In genomic region chrII:12805765-12806384, ce11 we compare ENCODE assay signal across 2 worm cellular contexts.
A peak's percentile ranks its signal among the peaks of the same experiment; 100 is the strongest.
TF ChIP-seq lines count a peak whose summit lies in the region.

No protein-coding gene starts in this region.

TF ChIP-seq in whole organism, L1 larva, 84 proteins besides CTCF, POLR2A, EP300 and RAD21 (continued from another document):
- TF ChIP-seq ceh-90 (tag; optimal IDR thresholded peaks at IDR 0.05; lab: Kevin White, UChicago), result no peak
- TF ChIP-seq ceh-63 (GFP tag; optimal IDR thresholded peaks at IDR 0.05; lab: Kevin White, UChicago), result no peak
- TF ChIP-seq nhr-19 (GFP tag; conservative IDR thresholded peaks at IDR 0.05; lab: Robert Waterston, UW), result peak; percentile 90
- peak in 2 of 3 experiments; percentile 4 to 30 for TF ChIP-seq ceh-82 (tag; optimal IDR thresholded peaks at IDR 0.05; lab: Kevin White, UChicago)
- no peak for TF ChIP-seq nhr-237 (tag; optimal IDR thresholded peaks at IDR 0.05; lab: Kevin White, UChicago)
- TF ChIP-seq zip-4 (GFP tag; optimal IDR thresholded peaks at IDR 0.05; lab: Kevin White, UChicago), result no peak
- TF ChIP-seq grh-1 (GFP tag; IDR thresholded peaks at IDR 0.05; lab: Robert Waterston, UW), result no peak
- TF ChIP-seq lir-3 (tag; optimal IDR thresholded peaks at IDR 0.05; lab: Kevin White, UChicago; ENCODE audit: poor library complexity), result no peak
- peak; percentile 33 for TF ChIP-seq tbx-2 (tag; optimal IDR thresholded peaks at IDR 0.05; lab: Kevin White, UChicago)
- TF ChIP-seq fkh-10 (GFP tag; optimal IDR thresholded peaks at IDR 0.05; lab: Kevin White, UChicago), result no peak
- TF ChIP-seq ztf-11 (tag; optimal IDR thresholded peaks at IDR 0.05; lab: Kevin White, UChicago), result peak in 1 of 2 experiments; percentile 2
- TF ChIP-seq snu-23 (GFP tag; optimal IDR thresholded peaks at IDR 0.05; lab: Kevin White, UChicago), result peak; percentile 41
- no peak for TF ChIP-seq pax-3 (tag; optimal IDR thresholded peaks at IDR 0.05; lab: Kevin White, UChicago)
- no peak for TF ChIP-seq ets-5 (GFP tag; IDR thresholded peaks at IDR 0.05; lab: Robert Waterston, UW)
- no peak for TF ChIP-seq aly-2 (tag; optimal IDR thresholded peaks at IDR 0.05; lab: Kevin White, UChicago)
- TF ChIP-seq jun-1 (tag; optimal IDR thresholded peaks at IDR 0.05; lab: Kevin White, UChicago), result no peak
- TF ChIP-seq alr-1 (tag; optimal IDR thresholded peaks at IDR 0.05; lab: Kevin White, UChicago; ENCODE audit: borderline replicate concordance), result no peak
- TF ChIP-seq F16B12.6 (tag; optimal IDR thresholded peaks at IDR 0.05; lab: Kevin White, UChicago), result no peak
- TF ChIP-seq skn-1 (tag; optimal IDR thresholded peaks at IDR 0.05; lab: Kevin White, UChicago), result peak; percentile 16
- peak; percentile 35 for TF ChIP-seq egl-13 (tag; optimal IDR thresholded peaks at IDR 0.05; lab: Kevin White, UChicago)
- no peak for TF ChIP-seq nhr-90 (tag; optimal IDR thresholded peaks at IDR 0.05; lab: Kevin White, UChicago; ENCODE audit: poor library complexity)
- no peak for TF ChIP-seq unc-130 (tag; optimal IDR thresholded peaks at IDR 0.05; lab: Kevin White, UChicago)
- no peak for TF ChIP-seq Y116A8C.19 (tag; optimal IDR thresholded peaks at IDR 0.05; lab: Kevin White, UChicago; ENCODE audit: borderline replicate concordance)
- no peak for TF ChIP-seq mab-9 (GFP tag; IDR thresholded peaks at IDR 0.05; lab: Robert Waterston, UW)
- no peak for TF ChIP-seq dsc-1 (tag; optimal IDR thresholded peaks at IDR 0.05; lab: Kevin White, UChicago)
- no peak for TF ChIP-seq elt-3 (tag; optimal IDR thresholded peaks at IDR 0.05; lab: Kevin White, UChicago)
- TF ChIP-seq nhr-84 (tag; optimal IDR thresholded peaks at IDR 0.05; lab: Kevin White, UChicago), result no peak
- TF ChIP-seq hpl-2 (GFP tag; optimal IDR thresholded peaks at IDR 0.05; lab: Kevin White, UChicago), result no peak
- TF ChIP-seq ceh-8 (GFP tag; optimal IDR thresholded peaks at IDR 0.05; lab: Kevin White, UChicago), result no peak
- no peak for TF ChIP-seq tlp-1 (tag; optimal IDR thresholded peaks at IDR 0.05; lab: Kevin White, UChicago)
- no peak for TF ChIP-seq unc-30 (tag; optimal IDR thresholded peaks at IDR 0.05; lab: Kevin White, UChicago)
- TF ChIP-seq nhr-20 (tag; optimal IDR thresholded peaks at IDR 0.05; lab: Kevin White, UChicago), result peak; percentile 4
- no peak for TF ChIP-seq fos-1 (tag; optimal IDR thresholded peaks at IDR 0.05; lab: Kevin White, UChicago)
- no peak for TF ChIP-seq unc-62 (GFP tag; optimal IDR thresholded peaks at IDR 0.05; lab: Kevin White, UChicago)
- peak; percentile 59 for TF ChIP-seq fkh-8 (tag; optimal IDR thresholded peaks at IDR 0.05; lab: Kevin White, UChicago)
- TF ChIP-seq mef-2 (tag; optimal IDR thresholded peaks at IDR 0.05; lab: Kevin White, UChicago), result no peak
- TF ChIP-seq nhr-71 (tag; optimal IDR thresholded peaks at IDR 0.05; lab: Kevin White, UChicago), result peak; percentile 51
- peak in 1 of 2 experiments; percentile 59 for TF ChIP-seq lin-35 (GFP tag; optimal IDR thresholded peaks at IDR 0.05; lab: Kevin White, UChicago)
- peak; percentile 36 for TF ChIP-seq mep-1 (tag; optimal IDR thresholded peaks at IDR 0.05; lab: Kevin White, UChicago)
- no peak for TF ChIP-seq blmp-1 (tag; optimal IDR thresholded peaks at IDR 0.05; lab: Kevin White, UChicago)
- no peak for TF ChIP-seq nhr-11 (tag; optimal IDR thresholded peaks at IDR 0.05; lab: Kevin White, UChicago)
- no peak for TF ChIP-seq fkh-4 (tag; optimal IDR thresholded peaks at IDR 0.05; lab: Kevin White, UChicago; ENCODE audit: borderline replicate concordance)
- no peak for TF ChIP-seq C04F5.9 (tag; optimal IDR thresholded peaks at IDR 0.05; lab: Kevin White, UChicago)
- peak; percentile 60 for TF ChIP-seq unc-86 (tag; optimal IDR thresholded peaks at IDR 0.05; lab: Kevin White, UChicago)
- TF ChIP-seq sptf-1 (tag; optimal IDR thresholded peaks at IDR 0.05; lab: Kevin White, UChicago), result no peak

TF ChIP-seq in whole organism, L4 larva, 104 proteins besides CTCF, POLR2A, EP300 and RAD21 (continued from another document):
- TF ChIP-seq nhr-6 (tag; optimal IDR thresholded peaks at IDR 0.05; lab: Kevin White, UChicago) (no peak), ama-1 (optimal IDR thresholded peaks at IDR 0.05; lab: Kevin White, UChicago) (no peak), ceh-28 (tag; optimal IDR thresholded peaks at IDR 0.05; lab: Kevin White, UChicago) (no peak), ceh-44 (GFP tag; IDR thresholded peaks at IDR 0.05; lab: Robert Waterston, UW) (no peak), daf-19 (GFP tag; conservative IDR thresholded peaks at IDR 0.05; lab: Robert Waterston, UW) (no peak), Y105C5A.15 (GFP tag; IDR thresholded peaks at IDR 0.05; lab: Robert Waterston, UW) (no peak), ztf-11 (tag; optimal IDR thresholded peaks at IDR 0.05; lab: Kevin White, UChicago) (no peak), F10B5.3 (tag; optimal IDR thresholded peaks at IDR 0.05; lab: Kevin White, UChicago) (no peak), nhr-48 (tag; optimal IDR thresholded peaks at IDR 0.05; lab: Kevin White, UChicago) (no peak), T20F7.1 (GFP tag; optimal IDR thresholded peaks at IDR 0.05; lab: Kevin White, UChicago) (no peak), tra-1 (GFP tag; IDR thresholded peaks at IDR 0.05; lab: Robert Waterston, UW) (no peak), pqm-1 (tag; optimal IDR thresholded peaks at IDR 0.05; lab: Kevin White, UChicago) (no peak), skn-1 (tag; optimal IDR thresholded peaks at IDR 0.05; lab: Kevin White, UChicago) (no peak), madf-5 (GFP tag; IDR thresholded peaks at IDR 0.05; lab: Robert Waterston, UW) (no peak), daf-16 (GFP tag; optimal IDR thresholded peaks at IDR 0.05; lab: Kevin White, UChicago) (no peak), daf-16 (tag; optimal IDR thresholded peaks at IDR 0.05; lab: Kevin White, UChicago) (no peak), zfp-3 (GFP tag; conservative IDR thresholded peaks at IDR 0.05; lab: Robert Waterston, UW) (no peak), mxl-2 (GFP tag; conservative IDR thresholded peaks at IDR 0.05; lab: Robert Waterston, UW) (no peak), lin-39 (tag; optimal IDR thresholded peaks at IDR 0.05; lab: Kevin White, UChicago) (no peak), daf-8 (GFP tag; IDR thresholded peaks at IDR 0.05; lab: Robert Waterston, UW) (no peak), set-16 (GFP tag; IDR thresholded peaks at IDR 0.05; lab: Robert Waterston, UW) (peak; percentile 72), nhr-25 (tag; optimal IDR thresholded peaks at IDR 0.05; lab: Kevin White, UChicago; ENCODE audit: borderline replicate concordance, insufficient read depth) (no peak), mxl-3 (GFP tag; optimal IDR thresholded peaks at IDR 0.05; lab: Kevin White, UChicago) (no peak), spr-3 (GFP tag; optimal IDR thresholded peaks at IDR 0.05; lab: Kevin White, UChicago) (no peak), daf-12 (tag; optimal IDR thresholded peaks at IDR 0.05; lab: Kevin White, UChicago) (no peak), F49E8.2 (tag; optimal IDR thresholded peaks at IDR 0.05; lab: Kevin White, UChicago; ENCODE audit: borderline replicate concordance) (no peak), hlh-11 (tag; optimal IDR thresholded peaks at IDR 0.05; lab: Kevin White, UChicago) (peak; percentile 62), ceh-62 (tag; optimal IDR thresholded peaks at IDR 0.05; lab: Kevin White, UChicago) (no peak), unc-39 (tag; optimal IDR thresholded peaks at IDR 0.05; lab: Kevin White, UChicago) (no peak), fos-1 (tag; optimal IDR thresholded peaks at IDR 0.05; lab: Kevin White, UChicago) (no peak), hlh-30 (tag; optimal IDR thresholded peaks at IDR 0.05; lab: Kevin White, UChicago; ENCODE audit: insufficient read depth) (peak; percentile 47), nhr-111 (GFP tag; optimal IDR thresholded peaks at IDR 0.05; lab: Kevin White, UChicago) (no peak), zip-2 (tag; optimal IDR thresholded peaks at IDR 0.05; lab: Kevin White, UChicago) (peak; percentile 52), nhr-42 (GFP tag; IDR thresholded peaks at IDR 0.05; lab: Robert Waterston, UW) (no peak), lin-38 (GFP tag; IDR thresholded peaks at IDR 0.05; lab: Robert Waterston, UW) (peak; percentile 47), egl-27 (tag; optimal IDR thresholded peaks at IDR 0.05; lab: Kevin White, UChicago) (no peak), nhr-11 (tag; optimal IDR thresholded peaks at IDR 0.05; lab: Kevin White, UChicago) (peak; percentile 15), aha-1 (tag; lab: Kevin White, UChicago) (peak; percentile 58), T26A8.4 (GFP tag; IDR thresholded peaks at IDR 0.05; lab: Robert Waterston, UW) (no peak), jun-1 (tag; optimal IDR thresholded peaks at IDR 0.05; lab: Kevin White, UChicago) (no peak), rbr-2 (tag; optimal IDR thresholded peaks at IDR 0.05; lab: Kevin White, UChicago) (peak; percentile 53), dve-1 (tag; optimal IDR thresholded peaks at IDR 0.05; lab: Kevin White, UChicago; ENCODE audit: insufficient read depth) (peak; percentile 5), madf-9 (GFP tag; conservative IDR thresholded peaks at IDR 0.05; lab: Robert Waterston, UW) (no peak), Y48G9A.11 (GFP tag; IDR thresholded peaks at IDR 0.05; lab: Robert Waterston, UW) (no peak), pha-4 (GFP tag; IDR thresholded peaks at IDR 0.05; lab: Robert Waterston, UW) (no peak; the same call in 1 of the 2 replicates), pha-4 (tag; optimal IDR thresholded peaks at IDR 0.05; lab: Kevin White, UChicago) (no peak), attf-4 (tag; optimal IDR thresholded peaks at IDR 0.05; lab: Kevin White, UChicago) (no peak), lim-7 (GFP tag; IDR thresholded peaks at IDR 0.05; lab: Robert Waterston, UW) (no peak), php-3 (GFP tag; IDR thresholded peaks at IDR 0.05; lab: Robert Waterston, UW) (no peak), egl-43 (GFP tag; IDR thresholded peaks at IDR 0.05; lab: Robert Waterston, UW) (peak; percentile 69; the same call in 1 of the 2 replicates), F37D6.2 (tag; optimal IDR thresholded peaks at IDR 0.05; lab: Kevin White, UChicago) (peak; percentile 42), F26F4.8 (GFP tag; conservative IDR thresholded peaks at IDR 0.05; lab: Robert Waterston, UW) (no peak), D1046.2 (GFP tag; IDR thresholded peaks at IDR 0.05; lab: Robert Waterston, UW) (0 out of 2 replicates have a peak, but pooled peaks have one; percentile 13), tag-97 (GFP tag; IDR thresholded peaks at IDR 0.05; lab: Robert Waterston, UW) (no peak), arid-1 (GFP tag; conservative IDR thresholded peaks at IDR 0.05; lab: Robert Waterston, UW) (0 out of 2 replicates have a peak, but pooled peaks have one; percentile 13), mes-2 (tag; optimal IDR thresholded peaks at IDR 0.05; lab: Kevin White, UChicago; ENCODE audit: poor library complexity, severe bottlenecking) (peak; percentile 45)
